Fruit fly (Drosophila melanogaster) whole organism, wandering third instar larva: ENCODE results near the gene soti.

Experiments
- Hnf4 ChIP-seq: fragments of 200-800 bp; sonication (Bioruptor generic); optimal IDR thresholded peaks from 2 replicates; lab custom pipeline; 2016; ENCODE audit warnings: missing biosample characterization, mild to moderate bottlenecking, missing genetic modification characterization
- Sp1 ChIP-seq: fragments of 200-800 bp; sonication (Bioruptor generic); optimal IDR thresholded peaks from 3 replicates; lab custom pipeline; 2019; ENCODE audit warnings: missing biosample characterization, mild to moderate bottlenecking, missing genetic modification characterization, moderate library complexity
- h ChIP-seq: fragments of 200-800 bp; sonication (Bioruptor generic); optimal IDR thresholded peaks from 3 replicates; lab custom pipeline; 2016; ENCODE audit warnings: missing biosample characterization, mild to moderate bottlenecking, missing genetic modification characterization
- pan ChIP-seq: fragments of >200 bp; optimal IDR thresholded peaks from 2 replicates; lab custom pipeline; 2017
- usp ChIP-seq: fragments of >200 bp; optimal IDR thresholded peaks from 2 replicates; lab custom pipeline; 2017; ENCODE audit warnings: missing biosample characterization, missing genetic modification characterization

DNA sequence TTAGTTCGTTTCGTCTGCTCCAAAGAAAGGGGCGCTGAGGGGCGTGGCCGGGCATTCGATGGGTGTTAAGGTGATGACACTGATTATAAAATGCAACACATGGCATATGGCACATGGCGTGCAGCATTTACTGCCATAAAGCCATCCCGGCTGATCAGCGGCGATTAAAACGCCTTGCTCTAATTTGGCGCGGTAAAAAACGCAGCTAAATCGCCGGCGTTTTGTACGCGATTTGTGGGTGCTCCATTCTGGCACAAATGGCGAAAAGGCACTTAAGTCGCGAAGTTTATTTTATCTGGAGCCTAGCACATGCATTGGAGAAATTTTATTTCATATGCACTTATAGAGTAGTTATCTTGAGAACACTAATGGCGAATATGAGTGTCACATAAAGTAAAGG is 44.0 kb upstream of the soti start:
- TF ChIP-seq Sp1 (GFP tag; lab: Kevin White, UChicago) (no peak), usp (GFP tag; lab: Kevin White, UChicago) (no peak), h (no peak), Hnf4 (no peak), pan (lab: Kevin White, UChicago) (no peak)
